Worm (Caenorhabditis elegans): ENCODE data around the gene atg-18.

- TF ChIP-seq ama-1 (optimal IDR thresholded peaks at IDR 0.05) (no peak), ama-1 (GFP tag; optimal IDR thresholded peaks at IDR 0.05) (no peak), aptf-3 (GFP tag; IDR thresholded peaks at IDR 0.05) (no peak), madf-6 (GFP tag; IDR thresholded peaks at IDR 0.05) (no peak), snpc-4 (GFP tag; optimal IDR thresholded peaks at IDR 0.05) (no peak), snpc-4 (tag; optimal IDR thresholded peaks at IDR 0.05) (no peak), F55B11.4 (tag; optimal IDR thresholded peaks at IDR 0.05; ENCODE audit: borderline replicate concordance, insufficient read depth) (no peak)
Measured at ce11 chrV:8677193-8677592, 46.1 kb upstream of the atg-18 start, which contains the start of gene ZC190.6.
